Fruit fly (Drosophila melanogaster) whole organism: Measurements from ENCODE around the gene Twdlalpha.

Experiments used
- Dll ChIP-seq: fragments of >200 bp; optimal IDR thresholded peaks from 2 replicates; lab custom pipeline; 2017
- EcR ChIP-seq, 2 experiments: fragments of >200 bp; optimal IDR thresholded peaks; 2 replicates each; lab custom pipeline; 2017; ENCODE audit warnings: missing biosample characterization in 2 of 2, missing genetic modification characterization in 2 of 2, missing genetic modification reagents in 2 of 2
- pan ChIP-seq: fragments of >200 bp; optimal IDR thresholded peaks from 2 replicates; lab custom pipeline; 2017
- usp ChIP-seq: fragments of >200 bp; optimal IDR thresholded peaks from 2 replicates; lab custom pipeline; 2017; ENCODE audit warnings: missing biosample characterization, missing genetic modification characterization, mixed read lengths

DNA sequence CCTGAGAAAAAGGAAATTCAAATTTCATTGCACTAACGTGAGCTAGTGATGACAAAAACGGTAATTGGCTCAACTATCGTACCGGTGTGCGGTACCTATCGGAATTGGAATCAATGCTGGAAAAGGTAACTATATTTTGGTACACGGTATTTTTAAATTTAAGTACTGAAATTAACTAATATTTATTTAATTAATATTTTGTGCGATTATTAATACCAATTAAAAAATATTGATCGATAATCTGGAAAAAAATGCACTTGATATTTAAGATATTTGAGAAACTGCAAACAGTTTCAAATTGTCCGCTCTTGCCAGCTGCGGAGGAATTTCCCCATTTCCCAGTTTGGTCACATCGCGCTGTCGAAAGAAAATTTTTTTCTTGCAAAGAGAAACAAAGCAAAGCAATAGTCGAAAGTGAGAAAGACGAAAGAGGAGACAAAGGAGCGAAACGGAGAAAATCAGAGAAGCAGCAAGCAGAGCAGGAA is 44.8 kb downstream of the Twdlalpha start:
- no peak for TF ChIP-seq pan (lab: Kevin White, UChicago)
- no peak for TF ChIP-seq EcR (GFP tag; optimal IDR thresholded peaks at IDR 0.05; lab: Kevin White, UChicago)
- TF ChIP-seq usp (GFP tag; lab: Kevin White, UChicago): no peak
- no peak for TF ChIP-seq Dll (lab: Kevin White, UChicago)
